Worm (Caenorhabditis elegans) whole organism, mixed stage, embryonic: ENCODE measurements around the gene C36C5.14.

Experiments used
- ces-1 ChIP-seq: fragments of 150-350 bp; optimal IDR thresholded peaks from 2 replicates; lab custom pipeline; 2014; ENCODE audit warnings: missing biosample characterization, missing genetic modification reagents, missing genetic modification characterization
- elt-1 ChIP-seq: sonication (generic microtip); optimal IDR thresholded peaks from 2 replicates; lab custom pipeline; 2017; ENCODE audit warnings: missing genetic modification characterization, mild to moderate bottlenecking, missing compliant biosample characterization, antibody characterized with exemption, moderate library complexity, borderline replicate concordance; ENCODE audit not compliant: insufficient read depth
- lin-13 ChIP-seq: fragments of 150-350 bp; optimal IDR thresholded peaks from 2 replicates; lab custom pipeline; 2014; ENCODE audit warnings: missing biosample characterization, missing genetic modification characterization
- lsy-2 ChIP-seq: fragments of 150-350 bp; optimal IDR thresholded peaks from 2 replicates; lab custom pipeline; 2014; ENCODE audit warnings: missing biosample characterization, missing genetic modification characterization
- nhr-2 ChIP-seq: fragments of 150-350 bp; optimal IDR thresholded peaks from 2 replicates; lab custom pipeline; 2014; ENCODE audit warnings: missing biosample characterization, missing genetic modification characterization
- nhr-237 ChIP-seq: fragments of 150-350 bp; optimal IDR thresholded peaks from 2 replicates; lab custom pipeline; 2014; ENCODE audit warnings: missing biosample characterization, missing genetic modification characterization
- nhr-28 ChIP-seq: fragments of 150-350 bp; optimal IDR thresholded peaks from 2 replicates; lab custom pipeline; 2014; ENCODE audit warnings: missing biosample characterization, missing genetic modification characterization
- pha-4 ChIP-seq: fragments of 150-350 bp; optimal IDR thresholded peaks from 2 replicates; lab custom pipeline; 2018; ENCODE audit warnings: missing biosample characterization, missing genetic modification reagents, missing genetic modification characterization
- snpc-4 ChIP-seq: fragments of 150-350 bp; optimal IDR thresholded peaks from 2 replicates; lab custom pipeline; 2014; ENCODE audit warnings: missing biosample characterization, missing genetic modification characterization
- unc-39 ChIP-seq: fragments of 150-350 bp; optimal IDR thresholded peaks from 2 replicates; lab custom pipeline; 2014; ENCODE audit warnings: missing biosample characterization, missing genetic modification characterization
- unc-62 ChIP-seq: fragments of 150-350 bp; optimal IDR thresholded peaks from 2 replicates; lab custom pipeline; 2014; ENCODE audit warnings: missing biosample characterization, missing genetic modification reagents, missing genetic modification characterization
- ztf-11 ChIP-seq: fragments of 150-350 bp; optimal IDR thresholded peaks from 2 replicates; lab custom pipeline; 2014; ENCODE audit warnings: missing biosample characterization, missing genetic modification characterization

DNA sequence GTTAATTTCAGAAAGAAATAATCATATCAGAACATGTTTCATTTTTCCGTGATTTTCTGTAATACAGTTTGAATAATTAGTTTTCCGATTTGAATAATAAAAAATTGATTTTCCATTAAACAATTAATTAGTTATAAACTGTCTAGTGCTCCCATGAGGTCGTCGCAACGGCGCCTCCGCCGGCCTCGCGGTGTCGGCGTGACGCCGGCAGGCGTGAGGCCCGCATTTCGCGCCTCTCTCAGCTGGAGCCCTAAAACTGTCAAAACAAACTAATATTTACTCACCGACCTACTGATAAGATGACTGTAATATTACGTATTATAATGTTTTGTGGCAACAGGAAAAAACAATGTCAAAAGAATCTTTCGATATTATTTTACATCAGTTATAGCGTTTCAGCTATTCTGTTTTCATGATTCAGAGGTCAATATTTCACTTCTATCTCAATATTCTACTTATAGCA, 32.0 kb downstream of the C36C5.14 start, which contains the start of gene F02C9.2:
- TF ChIP-seq lin-13 (no peak), snpc-4 (tag; lab: Kevin White, UChicago) (no peak), ztf-11 (tag; lab: Kevin White, UChicago) (no peak), lsy-2 (no peak), nhr-237 (tag; lab: Kevin White, UChicago) (no peak), pha-4 (tag; lab: Kevin White, UChicago) (no peak), unc-62 (GFP tag; lab: Kevin White, UChicago) (no peak), nhr-28 (tag; lab: Kevin White, UChicago) (no peak), ces-1 (GFP tag; lab: Kevin White, UChicago) (no peak), unc-39 (tag; lab: Kevin White, UChicago) (no peak), nhr-2 (tag; lab: Kevin White, UChicago) (no peak), elt-1 (tag; lab: Kevin White, UChicago) (no peak)
